Worm (Caenorhabditis elegans) whole organism, L1 larva: ENCODE data around the gene Y46G5A.28.
A peak's percentile ranks its signal among the peaks of the same experiment; 100 is the strongest.

Experiments used
- F16B12.6 ChIP-seq: fragments of 150-350 bp; optimal IDR thresholded peaks from 2 replicates; lab custom pipeline; 2014; ENCODE audit warnings: missing biosample characterization, missing genetic modification characterization
- alr-1 ChIP-seq: fragments of 200-800 bp; sonication (Bioruptor generic); optimal IDR thresholded peaks from 2 replicates; lab custom pipeline; 2018; ENCODE audit warnings: borderline replicate concordance, mild to moderate bottlenecking, missing genetic modification characterization, missing compliant biosample characterization
- aly-2 ChIP-seq: fragments of 150-350 bp; optimal IDR thresholded peaks from 2 replicates; lab custom pipeline; 2014; ENCODE audit warnings: missing biosample characterization, missing genetic modification characterization
- blmp-1 ChIP-seq: fragments of 150-350 bp; optimal IDR thresholded peaks from 2 replicates; lab custom pipeline; 2014; ENCODE audit warnings: missing biosample characterization, missing genetic modification characterization
- ceh-63 ChIP-seq: fragments of 200-800 bp; sonication (Bioruptor generic); optimal IDR thresholded peaks from 2 replicates; lab custom pipeline; 2018; ENCODE audit warnings: mild to moderate bottlenecking, missing genetic modification characterization, missing compliant biosample characterization
- ceh-8 ChIP-seq: fragments of 200-800 bp; sonication (Bioruptor generic); optimal IDR thresholded peaks from 2 replicates; lab custom pipeline; 2018; ENCODE audit warnings: mild to moderate bottlenecking, missing genetic modification characterization, moderate library complexity, missing compliant biosample characterization
- ceh-82 ChIP-seq, 3 experiments: fragments of 150-350 bp in 1 of 3; sonication (generic microtip) in 2 of 3; optimal IDR thresholded peaks; 2 replicates each; lab custom pipeline; 2014 to 2017; ENCODE audit warnings: missing biosample characterization in 3 of 3, missing genetic modification characterization in 3 of 3
- ceh-90 ChIP-seq: sonication (generic microtip); optimal IDR thresholded peaks from 2 replicates; lab custom pipeline; 2016; ENCODE audit warnings: missing genetic modification characterization, missing compliant biosample characterization
- dpl-1 ChIP-seq, 3 experiments: fragments of 150-350 bp in 2 of 3; sonication (generic microtip) in 1 of 3; optimal IDR thresholded peaks; 2 replicates each; lab custom pipeline; 2014 to 2017; ENCODE audit warnings: missing biosample characterization in 3 of 3, missing genetic modification characterization in 3 of 3, missing genetic modification reagents in 3 of 3
- dsc-1 ChIP-seq: sonication (generic microtip); optimal IDR thresholded peaks from 2 replicates; lab custom pipeline; 2016; ENCODE audit warnings: mild to moderate bottlenecking, missing genetic modification characterization, missing compliant biosample characterization
- efl-1 ChIP-seq, 4 experiments: fragments of 150-350 bp; optimal IDR thresholded peaks in 3 of 4; peaks in 1 of 4; 1 replicate in 1 of 4; 2 replicates in 3 of 4; lab custom pipeline; 2014; ENCODE audit warnings: missing biosample characterization in 2 of 4, missing genetic modification characterization in 2 of 4, missing genetic modification reagents in 2 of 4
- egl-27 ChIP-seq, 2 experiments: fragments of 150-350 bp in 1 of 2; sonication (generic microtip); optimal IDR thresholded peaks; 3 replicates each; lab custom pipeline; 2017 to 2018; ENCODE audit warnings: missing biosample characterization in 2 of 2, missing genetic modification characterization in 2 of 2, missing genetic modification reagents in 2 of 2
- elt-2 ChIP-seq: sonication (generic microtip); optimal IDR thresholded peaks from 2 replicates; lab custom pipeline; 2016; ENCODE audit warnings: missing genetic modification characterization, mild to moderate bottlenecking, inconsistent platforms, missing compliant biosample characterization, missing genetic modification reagents
- elt-3 ChIP-seq, 6 experiments: fragments of 150-350 bp in 1 of 6; sonication (generic microtip); optimal IDR thresholded peaks; 2 replicates each; lab custom pipeline; 2017 to 2018; ENCODE audit warnings: missing biosample characterization in 6 of 6, missing genetic modification characterization in 6 of 6, inconsistent platforms in 1 of 6
- fkh-4 ChIP-seq: sonication (generic microtip); optimal IDR thresholded peaks from 2 replicates; lab custom pipeline; 2016; ENCODE audit warnings: missing compliant biosample characterization, missing genetic modification characterization, borderline replicate concordance
- fkh-8 ChIP-seq: sonication (generic microtip); optimal IDR thresholded peaks from 2 replicates; lab custom pipeline; 2016; ENCODE audit warnings: mild to moderate bottlenecking, missing genetic modification characterization, missing compliant biosample characterization
- hlh-17 ChIP-seq: fragments of 200-800 bp; sonication (Bioruptor generic); optimal IDR thresholded peaks from 2 replicates; lab custom pipeline; 2018; ENCODE audit warnings: missing genetic modification characterization, mild to moderate bottlenecking, missing compliant biosample characterization, moderate library complexity, borderline replicate concordance
- lsy-2 ChIP-seq, 2 experiments: fragments of 150-350 bp; optimal IDR thresholded peaks; 2 replicates each; lab custom pipeline; 2014; ENCODE audit warnings: missing biosample characterization in 2 of 2, missing genetic modification characterization in 2 of 2
- mep-1 ChIP-seq: fragments of 150-350 bp; optimal IDR thresholded peaks from 2 replicates; lab custom pipeline; 2014; ENCODE audit warnings: missing biosample characterization, missing genetic modification characterization
- nhr-11 ChIP-seq: fragments of 150-350 bp; optimal IDR thresholded peaks from 2 replicates; lab custom pipeline; 2014; ENCODE audit warnings: missing biosample characterization, missing genetic modification characterization
- nhr-237 ChIP-seq: fragments of 150-350 bp; optimal IDR thresholded peaks from 2 replicates; lab custom pipeline; 2014; ENCODE audit warnings: missing biosample characterization, missing genetic modification characterization
- nhr-71 ChIP-seq: sonication (generic microtip); optimal IDR thresholded peaks from 2 replicates; lab custom pipeline; 2016; ENCODE audit warnings: mild to moderate bottlenecking, missing genetic modification characterization, moderate library complexity, missing compliant biosample characterization
- nhr-84 ChIP-seq: sonication (generic microtip); optimal IDR thresholded peaks from 2 replicates; lab custom pipeline; 2017; ENCODE audit warnings: missing biosample characterization, missing genetic modification characterization
- nhr-85 ChIP-seq: sonication (generic microtip); peaks from one replicate; lab custom pipeline; 2016; ENCODE audit warnings: missing genetic modification characterization, inconsistent platforms, missing compliant biosample characterization
- pag-3 ChIP-seq: sonication (generic microtip); optimal IDR thresholded peaks from 2 replicates; lab custom pipeline; 2017; ENCODE audit warnings: missing genetic modification characterization, mild to moderate bottlenecking, missing compliant biosample characterization, antibody characterized with exemption, borderline replicate concordance; ENCODE audit not compliant: insufficient read depth
- pqm-1 ChIP-seq: sonication (generic microtip); optimal IDR thresholded peaks from 3 replicates; lab custom pipeline; 2017; ENCODE audit warnings: missing biosample characterization, missing genetic modification characterization
- snpc-4 ChIP-seq: fragments of 150-350 bp; optimal IDR thresholded peaks from 2 replicates; lab custom pipeline; 2014; ENCODE audit warnings: missing biosample characterization, missing genetic modification characterization
- swsn-7 ChIP-seq: sonication (generic microtip); optimal IDR thresholded peaks from 2 replicates; lab custom pipeline; 2016; ENCODE audit warnings: missing genetic modification characterization, missing compliant biosample characterization
- tbx-2 ChIP-seq: sonication (generic microtip); optimal IDR thresholded peaks from 2 replicates; lab custom pipeline; 2016; ENCODE audit warnings: missing genetic modification characterization, missing compliant biosample characterization
- unc-98 ChIP-seq: fragments of 200-800 bp; sonication (Bioruptor generic); IDR thresholded peaks from 2 replicates; pipeline ENCODE4 v1.3.6; 2022; ENCODE audit warnings: missing genetic modification characterization, missing compliant biosample characterization
- vab-15 ChIP-seq: sonication (generic microtip); optimal IDR thresholded peaks from 2 replicates; lab custom pipeline; 2017; ENCODE audit warnings: missing genotype, mild to moderate bottlenecking, missing genetic modification characterization, missing compliant biosample characterization
- xbp-1 ChIP-seq: sonication (generic microtip); optimal IDR thresholded peaks from 2 replicates; lab custom pipeline; 2016; ENCODE audit warnings: missing genetic modification characterization, missing compliant biosample characterization

Y46G5A.28 gene

ce11 chrII:12810709-12811108, 39.5 kb upstream of the Y46G5A.28 start, which contains the start of gene Y46G5A.20:
Y46G5A.20 (plus strand) TSS chrII:12811009.
- TF ChIP-seq swsn-7 (tag; lab: Kevin White, UChicago) (no peak), nhr-85 (no peak), ceh-82 (tag; optimal IDR thresholded peaks at IDR 0.05; lab: Kevin White, UChicago) (no peak), snpc-4 (tag; lab: Kevin White, UChicago) (no peak), ceh-90 (tag; lab: Kevin White, UChicago) (no peak), efl-1 (optimal IDR thresholded peaks at IDR 0.05; lab: Kevin White, UChicago) (no peak), efl-1 (GFP tag; optimal IDR thresholded peaks at IDR 0.05 in 1 of 2; lab: Kevin White, UChicago) (no peak), F16B12.6 (tag; lab: Kevin White, UChicago) (no peak), mep-1 (no peak), dpl-1 (GFP tag; optimal IDR thresholded peaks at IDR 0.05; lab: Kevin White, UChicago) (no peak), fkh-4 (no peak), xbp-1 (tag; lab: Kevin White, UChicago) (no peak), nhr-71 (tag; lab: Kevin White, UChicago) (no peak), ceh-8 (GFP tag; lab: Kevin White, UChicago) (no peak)

- no peak for TF ChIP-seq ceh-63 (GFP tag; lab: Kevin White, UChicago)
- TF ChIP-seq swsn-7 (tag; lab: Kevin White, UChicago), result no peak
- no peak for TF ChIP-seq fkh-8
- no peak for TF ChIP-seq elt-2 (tag; lab: Kevin White, UChicago)
- TF ChIP-seq aly-2, result no peak
- no peak for TF ChIP-seq tbx-2
Observed at ce11 chrII:12813253-12813652, 37.0 kb upstream of the Y46G5A.28 start.

- TF ChIP-seq vab-15 (tag; lab: Kevin White, UChicago) (no peak), elt-2 (tag; lab: Kevin White, UChicago) (peak; percentile 42)
Observed at ce11 chrII:12816412-12817146, 33.6 kb upstream of the Y46G5A.28 start, which contains the start of gene acl-7. acl-7 (minus strand) TSS chrII:12816462.

ce11 chrII:12818488-12818887, 31.7 kb upstream of the Y46G5A.28 start, which contains the start of gene Y46G5A.22:
Y46G5A.22 (minus strand) TSS chrII:12818588.
- TF ChIP-seq pqm-1 (tag; lab: Kevin White, UChicago) (no peak), pag-3 (tag; lab: Kevin White, UChicago) (no peak), nhr-84 (tag; lab: Kevin White, UChicago) (no peak), lsy-2 (tag; optimal IDR thresholded peaks at IDR 0.05; lab: Kevin White, UChicago) (no peak)

- TF ChIP-seq nhr-237 (tag; lab: Kevin White, UChicago), result no peak
- no peak for TF ChIP-seq fkh-4
- TF ChIP-seq mep-1, result no peak
- TF ChIP-seq dsc-1 (tag; lab: Kevin White, UChicago), result no peak
- no peak for TF ChIP-seq egl-27 (tag; optimal IDR thresholded peaks at IDR 0.05; lab: Kevin White, UChicago)
- no peak for TF ChIP-seq hlh-17
- TF ChIP-seq nhr-11 (tag; lab: Kevin White, UChicago), result no peak
- TF ChIP-seq blmp-1 (tag; lab: Kevin White, UChicago), result peak; percentile 68
- no peak for TF ChIP-seq unc-98 (GFP tag; lab: Robert Waterston, UW)
Observed at ce11 chrII:12819979-12820378, 30.2 kb upstream of the Y46G5A.28 start.

- peak in 1 of 6 experiments; percentile 15 for TF ChIP-seq elt-3 (tag; optimal IDR thresholded peaks at IDR 0.05; lab: Kevin White, UChicago)
- no peak for TF ChIP-seq alr-1 (tag; lab: Kevin White, UChicago)
- TF ChIP-seq elt-2 (tag; lab: Kevin White, UChicago), result peak; percentile 71
Observed at ce11 chrII:12823437-12823836, 26.8 kb upstream of the Y46G5A.28 start, which contains the start of gene Y46G5A.36. Y46G5A.36 (plus strand) TSS chrII:12823679.
